Fruit fly (Drosophila melanogaster) whole organism, embryonic: ENCODE measurements around the gene Surf1.

Experiments
- Antp ChIP-seq: fragments of 200-800 bp; sonication (Bioruptor generic); optimal IDR thresholded peaks from 3 replicates; lab custom pipeline; 2016; ENCODE audit warnings: missing biosample characterization, missing genetic modification characterization
- B-H1 ChIP-seq: fragments of 200-800 bp; sonication (Bioruptor generic); IDR thresholded peaks from 3 replicates; pipeline ENCODE4 v1.3.6; 2022; ENCODE audit warnings: missing biosample characterization, missing genetic modification characterization
- CG11247 ChIP-seq: fragments of 200-800 bp; sonication (Bioruptor generic); IDR thresholded peaks from 2 replicates; pipeline ENCODE4 v1.3.6; 2022; ENCODE audit warnings: missing biosample characterization, missing genetic modification characterization
- CG11456 ChIP-seq: fragments of 200-800 bp; sonication (Bioruptor generic); IDR thresholded peaks from 3 replicates; pipeline ENCODE4 v1.3.6; 2022; ENCODE audit warnings: missing biosample characterization, missing genetic modification characterization
- CG12155 ChIP-seq: fragments of 200-800 bp; sonication (Bioruptor generic); optimal IDR thresholded peaks from 3 replicates; lab custom pipeline; 2016; ENCODE audit warnings: missing biosample characterization, missing genetic modification characterization
- CG12236 ChIP-seq: fragments of 200-800 bp; sonication (Bioruptor generic); optimal IDR thresholded peaks from 2 replicates; lab custom pipeline; 2016; ENCODE audit warnings: missing biosample characterization, missing genetic modification characterization
- CG1233 ChIP-seq: fragments of 200-800 bp; sonication (Bioruptor generic); optimal IDR thresholded peaks from 4 replicates; lab custom pipeline; 2018; ENCODE audit warnings: missing biosample characterization, mild to moderate bottlenecking, missing genetic modification characterization
- CG12769 ChIP-seq: fragments of 200-800 bp; sonication (Bioruptor generic); optimal IDR thresholded peaks from 2 replicates; lab custom pipeline; 2019; ENCODE audit warnings: missing biosample characterization, mild to moderate bottlenecking, missing genetic modification characterization, moderate library complexity
- CG13123 ChIP-seq: fragments of 200-800 bp; sonication (Bioruptor generic); optimal IDR thresholded peaks from 2 replicates; lab custom pipeline; 2016; ENCODE audit warnings: missing biosample characterization, missing genetic modification characterization
- CG13775 ChIP-seq: fragments of 200-800 bp; sonication (Bioruptor generic); optimal IDR thresholded peaks from 3 replicates; lab custom pipeline; 2017; ENCODE audit warnings: missing biosample characterization, mild to moderate bottlenecking, missing genetic modification characterization
- CG13894 ChIP-seq: fragments of 200-800 bp; sonication (Bioruptor generic); optimal IDR thresholded peaks from 3 replicates; lab custom pipeline; 2018; ENCODE audit warnings: missing biosample characterization, mild to moderate bottlenecking, missing genetic modification characterization, moderate library complexity
- CG14014 ChIP-seq: fragments of 200-800 bp; sonication (Bioruptor generic); IDR thresholded peaks from 2 replicates; pipeline ENCODE4 v1.3.6; 2022; ENCODE audit warnings: missing biosample characterization, missing genetic modification characterization
- CG14710 ChIP-seq: fragments of 200-800 bp; sonication (Bioruptor generic); optimal IDR thresholded peaks from 3 replicates; lab custom pipeline; 2019; ENCODE audit warnings: missing biosample characterization, mild to moderate bottlenecking, missing genetic modification characterization, moderate library complexity
- CG15269 ChIP-seq: fragments of 200-800 bp; sonication (Bioruptor generic); optimal IDR thresholded peaks from 2 replicates; lab custom pipeline; 2018; ENCODE audit warnings: missing biosample characterization, mild to moderate bottlenecking, missing genetic modification characterization, moderate library complexity
- CG15601 ChIP-seq: fragments of 200-800 bp; sonication (Bioruptor generic); optimal IDR thresholded peaks from 3 replicates; lab custom pipeline; 2019; ENCODE audit warnings: missing biosample characterization, mild to moderate bottlenecking, missing genetic modification characterization, moderate library complexity
- CG17186 ChIP-seq: fragments of 200-800 bp; sonication (Bioruptor generic); optimal IDR thresholded peaks from 3 replicates; lab custom pipeline; 2017; ENCODE audit warnings: missing biosample characterization, missing genetic modification reagents, missing genetic modification characterization
- CG17612 ChIP-seq: fragments of 200-800 bp; sonication (Bioruptor generic); IDR thresholded peaks from 2 replicates; pipeline ENCODE4 v1.3.6; 2022; ENCODE audit warnings: missing biosample characterization, missing genetic modification characterization
- CG18011 ChIP-seq: fragments of 200-800 bp; sonication (Bioruptor generic); optimal IDR thresholded peaks from 2 replicates; lab custom pipeline; 2017; ENCODE audit warnings: missing biosample characterization, missing genetic modification characterization, mild to moderate bottlenecking, moderate library complexity, missing genotype
- CG2116 ChIP-seq: fragments of 200-800 bp; sonication (Bioruptor generic); optimal IDR thresholded peaks from 3 replicates; lab custom pipeline; 2018; ENCODE audit warnings: missing biosample characterization, mild to moderate bottlenecking, missing genetic modification characterization
- CG2199 ChIP-seq: fragments of 200-800 bp; sonication (Bioruptor generic); IDR thresholded peaks from 3 replicates; pipeline ENCODE4 v1.3.6; 2022; ENCODE audit warnings: missing biosample characterization, missing genetic modification characterization
- CG3163 ChIP-seq: fragments of 200-800 bp; sonication (Bioruptor generic); optimal IDR thresholded peaks from 3 replicates; lab custom pipeline; 2016; ENCODE audit warnings: missing biosample characterization, missing genetic modification characterization
- CG32767 ChIP-seq: fragments of 200-800 bp; sonication (Bioruptor generic); IDR thresholded peaks from 2 replicates; pipeline ENCODE4 v1.3.6; 2022; ENCODE audit warnings: missing biosample characterization, missing genetic modification characterization
- CG3407 ChIP-seq: fragments of 200-800 bp; sonication (Bioruptor generic); optimal IDR thresholded peaks from 2 replicates; lab custom pipeline; 2018; ENCODE audit warnings: missing biosample characterization, mild to moderate bottlenecking, missing genetic modification characterization
- CG5180 ChIP-seq: fragments of 200-800 bp; sonication (Bioruptor generic); optimal IDR thresholded peaks from 3 replicates; lab custom pipeline; 2017; ENCODE audit warnings: missing biosample characterization, missing genetic modification characterization, mild to moderate bottlenecking, moderate library complexity, missing genetic modification reagents
- CG6272 ChIP-seq: fragments of 200-800 bp; sonication (Bioruptor generic); IDR thresholded peaks from 2 replicates; pipeline ENCODE4 v1.3.6; 2022; ENCODE audit warnings: missing biosample characterization, missing genetic modification characterization
- CG7839 ChIP-seq: fragments of 200-800 bp; sonication (Bioruptor generic); optimal IDR thresholded peaks from 3 replicates; lab custom pipeline; 2018; ENCODE audit warnings: missing biosample characterization, mild to moderate bottlenecking, missing genetic modification characterization, moderate library complexity
- Deaf1 ChIP-seq: fragments of 200-800 bp; optimal IDR thresholded peaks from 3 replicates; lab custom pipeline; 2019; ENCODE audit warnings: missing biosample characterization, mild to moderate bottlenecking, missing genetic modification characterization, moderate library complexity
- Dfd ChIP-seq, 2 experiments: fragments of >200 bp; optimal IDR thresholded peaks; 2 replicates each; lab custom pipeline; 2017; ENCODE audit warnings: missing biosample characterization in 2 of 2, missing genetic modification characterization in 2 of 2
- Dref ChIP-seq: fragments of 200-800 bp; sonication (Bioruptor generic); IDR thresholded peaks from 2 replicates; pipeline ENCODE4 v1.3.6; 2022; ENCODE audit warnings: missing biosample characterization, missing genetic modification characterization
- Hey ChIP-seq: fragments of 200-800 bp; sonication (Bioruptor generic); optimal IDR thresholded peaks from 3 replicates; lab custom pipeline; 2018; ENCODE audit warnings: missing biosample characterization, mild to moderate bottlenecking, missing genetic modification characterization
- Hmx ChIP-seq: fragments of 200-800 bp; sonication (Bioruptor generic); optimal IDR thresholded peaks from 2 replicates; lab custom pipeline; 2016; ENCODE audit warnings: missing biosample characterization, missing genetic modification characterization
- Hr78 ChIP-seq, 2 experiments: fragments of 200-800 bp in 1 of 2; fragments of >200 bp in 1 of 2; sonication (Bioruptor generic) in 1 of 2; optimal IDR thresholded peaks; 2 replicates each; lab custom pipeline; 2017 to 2019; ENCODE audit warnings: missing biosample characterization in 2 of 2, missing genetic modification characterization in 2 of 2, mild to moderate bottlenecking in 1 of 2, moderate library complexity in 1 of 2
- Hsf ChIP-seq: fragments of 200-800 bp; sonication (Bioruptor generic); optimal IDR thresholded peaks from 3 replicates; lab custom pipeline; 2016; ENCODE audit warnings: missing biosample characterization, missing genetic modification characterization
- Mad ChIP-seq: fragments of 200-800 bp; sonication (Bioruptor generic); optimal IDR thresholded peaks from 2 replicates; lab custom pipeline; 2016; ENCODE audit warnings: missing biosample characterization, missing genetic modification characterization
- Sry-δ ChIP-seq: fragments of 200-800 bp; sonication (Bioruptor generic); optimal IDR thresholded peaks from 2 replicates; lab custom pipeline; 2016; ENCODE audit warnings: missing biosample characterization, missing genetic modification characterization
- Stat92E ChIP-seq, 3 experiments: fragments of >200 bp in 2 of 3; fragments of 200-800 bp in 1 of 3; sonication (Bioruptor generic) in 1 of 3; optimal IDR thresholded peaks; 2 replicates each; lab custom pipeline; 2017 to 2019; ENCODE audit warnings: missing biosample characterization in 3 of 3, missing genetic modification characterization in 3 of 3, mild to moderate bottlenecking in 1 of 3, moderate library complexity in 1 of 3
- Xrp1 ChIP-seq: fragments of 200-800 bp; sonication (Bioruptor generic); IDR thresholded peaks from 2 replicates; pipeline ENCODE4 v1.3.6; 2022; ENCODE audit warnings: missing biosample characterization, missing genetic modification characterization
- ab ChIP-seq: fragments of 200-800 bp; sonication (Bioruptor generic); optimal IDR thresholded peaks from 2 replicates; lab custom pipeline; 2016; ENCODE audit warnings: missing biosample characterization, missing genetic modification characterization
- bowl ChIP-seq: fragments of 200-800 bp; sonication (Bioruptor generic); IDR thresholded peaks from 2 replicates; pipeline ENCODE4 v1.3.6; 2022; ENCODE audit warnings: missing biosample characterization, missing genetic modification characterization
- chinmo ChIP-seq: fragments of 200-800 bp; sonication (Bioruptor generic); IDR thresholded peaks from 4 replicates; pipeline ENCODE4 v1.3.6; 2022; ENCODE audit warnings: missing biosample characterization, missing genetic modification characterization; ENCODE audit not compliant: partially characterized antibody
- exex ChIP-seq: fragments of 200-800 bp; sonication (Bioruptor generic); optimal IDR thresholded peaks from 4 replicates; lab custom pipeline; 2018; ENCODE audit warnings: missing biosample characterization, mild to moderate bottlenecking, missing genetic modification characterization, moderate library complexity
- fd64A ChIP-seq: fragments of 200-800 bp; sonication (Bioruptor generic); optimal IDR thresholded peaks from 3 replicates; lab custom pipeline; 2018; ENCODE audit warnings: missing biosample characterization, mild to moderate bottlenecking, missing genetic modification characterization
- gsb ChIP-seq: fragments of 200-800 bp; sonication (Bioruptor generic); IDR thresholded peaks from 2 replicates; pipeline ENCODE4 v1.3.6; 2022; ENCODE audit warnings: missing biosample characterization, missing genetic modification characterization
- h ChIP-seq: fragments of >200 bp; optimal IDR thresholded peaks from 2 replicates; lab custom pipeline; 2017
- jigr1 ChIP-seq: fragments of 200-800 bp; sonication (Bioruptor generic); IDR thresholded peaks from 3 replicates; pipeline ENCODE4 v1.3.6; 2022; ENCODE audit warnings: missing biosample characterization, missing genetic modification characterization
- klu ChIP-seq: fragments of 200-800 bp; sonication (Bioruptor generic); IDR thresholded peaks from 2 replicates; pipeline ENCODE4 v1.3.6; 2022; ENCODE audit warnings: missing biosample characterization, missing genetic modification characterization
- sisA ChIP-seq: fragments of 200-800 bp; sonication (Bioruptor generic); IDR thresholded peaks from 2 replicates; pipeline ENCODE4 v1.3.6; 2022; ENCODE audit warnings: missing biosample characterization, missing genetic modification characterization
- stwl ChIP-seq: fragments of 200-800 bp; sonication (Bioruptor generic); optimal IDR thresholded peaks from 3 replicates; lab custom pipeline; 2018; ENCODE audit warnings: missing biosample characterization, mild to moderate bottlenecking, missing genetic modification characterization, moderate library complexity
- trem ChIP-seq: fragments of 200-800 bp; optimal IDR thresholded peaks from 3 replicates; lab custom pipeline; 2019; ENCODE audit warnings: missing biosample characterization, mild to moderate bottlenecking, missing genetic modification characterization, moderate library complexity
- yki ChIP-seq: fragments of >200 bp; optimal IDR thresholded peaks from 3 replicates; lab custom pipeline; 2018

Gene Surf1

DNA sequence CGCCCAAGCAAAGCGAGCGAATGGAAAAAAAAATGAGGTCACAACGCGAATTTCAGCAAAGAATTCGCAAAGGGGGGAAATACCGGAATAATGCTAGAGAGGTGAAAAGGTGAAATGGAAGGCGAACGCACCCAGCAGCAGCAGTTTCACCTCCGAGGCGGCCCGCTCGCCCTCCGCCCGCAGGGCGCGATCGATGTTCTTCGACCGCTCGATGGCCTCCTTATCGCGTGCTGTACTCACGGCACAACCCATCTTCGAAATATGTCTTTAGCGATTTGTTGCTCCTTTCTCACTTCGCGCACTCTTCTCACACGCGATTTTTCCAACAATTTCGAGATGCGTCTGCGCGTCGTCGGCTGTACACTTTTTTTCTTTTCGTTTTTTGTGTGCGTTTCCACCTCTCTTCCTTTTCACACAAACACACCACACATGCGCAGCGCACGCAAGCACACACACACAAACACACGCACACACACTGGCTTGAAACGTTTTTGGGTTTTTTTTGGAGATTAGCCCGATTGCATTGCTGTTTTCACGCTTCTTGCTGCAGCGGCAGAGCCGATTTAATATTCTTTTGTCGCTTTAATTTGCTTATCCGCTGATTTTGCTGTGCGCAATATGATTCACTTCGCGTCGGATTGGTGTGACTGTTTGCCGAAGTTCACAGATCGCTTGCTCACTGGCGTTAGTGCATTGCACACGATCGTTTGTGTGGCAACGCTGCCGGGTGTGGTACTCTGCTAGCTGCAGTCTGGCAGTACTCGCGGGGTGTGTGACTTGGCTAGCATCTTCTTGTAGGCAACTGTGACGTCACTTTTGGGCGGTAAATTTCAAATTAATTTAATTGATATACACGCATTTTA is 21.5 kb downstream of the Surf1 start, which contains the start of gene Galphai (continued):
- TF ChIP-seq CG3407 (GFP tag; lab: Kevin White, UChicago) (no peak), Mad (GFP tag; lab: Kevin White, UChicago) (peak; percentile 59), CG14710 (tag; lab: Kevin White, UChicago) (peak; percentile 87), CG7839 (tag; lab: Kevin White, UChicago) (peak; percentile 13), stwl (tag; lab: Kevin White, UChicago) (peak; percentile 86), chinmo (GFP tag; lab: Robert Waterston, UW) (peak; percentile 70; the same call in 2 of the 4 replicates), CG5180 (peak; percentile 61), Hsf (peak; percentile 16), jigr1 (no peak), exex (tag; lab: Kevin White, UChicago) (no peak), CG12236 (GFP tag; lab: Kevin White, UChicago) (no peak), CG32767 (no peak), CG2116 (peak; percentile 72), CG11247 (GFP tag; lab: Robert Waterston, UW) (no peak), Hey (tag; lab: Kevin White, UChicago) (no peak), CG3163 (GFP tag; lab: Kevin White, UChicago) (peak; percentile 36), CG15269 (tag; lab: Kevin White, UChicago) (no peak), CG13894 (tag; lab: Kevin White, UChicago) (peak; percentile 81), gsb (GFP tag; lab: Robert Waterston, UW) (no peak), CG18011 (GFP tag; lab: Kevin White, UChicago) (no peak), Antp (peak; percentile 33), CG14014 (GFP tag; lab: Robert Waterston, UW) (no peak), yki (lab: Kevin White, UChicago) (peak; percentile 42), Stat92E (GFP tag; optimal IDR thresholded peaks at IDR 0.05; lab: Kevin White, UChicago) (peak in 1 of 3 experiments; percentile 81), CG15601 (peak; percentile 62), bowl (GFP tag; lab: Robert Waterston, UW) (no peak), Dfd (GFP tag; optimal IDR thresholded peaks at IDR 0.05; lab: Kevin White, UChicago) (no peak), CG17612 (GFP tag; lab: Robert Waterston, UW) (no peak), trem (peak; percentile 91), sisA (GFP tag; lab: Robert Waterston, UW) (no peak), klu (GFP tag; lab: Robert Waterston, UW) (no peak), Sry-δ (GFP tag; lab: Kevin White, UChicago) (peak; percentile 78), Xrp1 (GFP tag; lab: Robert Waterston, UW) (no peak; the same call in 1 of the 2 replicates), CG12769 (tag; lab: Kevin White, UChicago) (peak; percentile 60), CG12155 (GFP tag; lab: Kevin White, UChicago) (peak; percentile 27), h (lab: Kevin White, UChicago) (no peak), CG2199 (GFP tag; lab: Robert Waterston, UW) (0 out of 3 replicates have a peak, but pooled peaks have one; percentile 20), Dref (GFP tag; lab: Robert Waterston, UW) (peak; percentile 53), CG17186 (peak; percentile 94), Hmx (GFP tag; lab: Kevin White, UChicago) (no peak), Hr78 (GFP tag; optimal IDR thresholded peaks at IDR 0.05; lab: Kevin White, UChicago) (peak in 1 of 2 experiments; percentile 69), fd64A (GFP tag; lab: Kevin White, UChicago) (no peak), CG11456 (GFP tag; lab: Robert Waterston, UW) (no peak), CG1233 (GFP tag; lab: Kevin White, UChicago) (no peak), ab (GFP tag; lab: Kevin White, UChicago) (no peak), CG13123 (GFP tag; lab: Kevin White, UChicago) (no peak), CG6272 (no peak), CG13775 (GFP tag; lab: Kevin White, UChicago) (no peak), B-H1 (GFP tag; lab: Robert Waterston, UW) (no peak), Deaf1 (tag; lab: Kevin White, UChicago) (peak; percentile 63)
